Worm (Caenorhabditis elegans) whole organism, L3 larva: ENCODE data around the gene W09C2.8.

ENCODE experiments used
- R02D3.7 ChIP-seq: fragments of 150-350 bp; optimal IDR thresholded peaks from 2 replicates; lab custom pipeline; 2014; ENCODE audit warnings: missing biosample characterization, missing genetic modification characterization
- ceh-82 ChIP-seq: fragments of 150-350 bp; optimal IDR thresholded peaks from 2 replicates; lab custom pipeline; 2014; ENCODE audit warnings: missing biosample characterization, missing genetic modification characterization
- fos-1 ChIP-seq: fragments of 150-350 bp; optimal IDR thresholded peaks from 2 replicates; lab custom pipeline; 2014; ENCODE audit warnings: missing biosample characterization, missing genetic modification characterization
- lin-15B ChIP-seq: fragments of 150-350 bp; optimal IDR thresholded peaks from 2 replicates; lab custom pipeline; 2014; ENCODE audit warnings: missing biosample characterization, missing genetic modification characterization
- nfya-1 ChIP-seq: sonication (generic microtip); optimal IDR thresholded peaks from 2 replicates; lab custom pipeline; 2017; ENCODE audit warnings: missing genetic modification characterization, mild to moderate bottlenecking, missing compliant biosample characterization, antibody characterized with exemption, moderate library complexity; ENCODE audit not compliant: insufficient read depth
- nhr-11 ChIP-seq: fragments of 150-350 bp; optimal IDR thresholded peaks from 2 replicates; lab custom pipeline; 2014; ENCODE audit warnings: missing biosample characterization, missing genetic modification characterization
- nhr-12 ChIP-seq: fragments of 150-350 bp; optimal IDR thresholded peaks from 2 replicates; lab custom pipeline; 2014; ENCODE audit warnings: missing biosample characterization, missing genetic modification characterization
- nhr-237 ChIP-seq: fragments of 150-350 bp; optimal IDR thresholded peaks from 2 replicates; lab custom pipeline; 2014; ENCODE audit warnings: missing biosample characterization, missing genetic modification characterization
- nhr-76 ChIP-seq: fragments of 150-350 bp; sonication (generic microtip); optimal IDR thresholded peaks from 5 replicates; lab custom pipeline; 2014; ENCODE audit warnings: missing biosample characterization, missing genetic modification characterization
- pqm-1 ChIP-seq: fragments of 150-350 bp; optimal IDR thresholded peaks from 2 replicates; lab custom pipeline; 2017; ENCODE audit warnings: missing biosample characterization, missing genetic modification characterization, inconsistent platforms
- sea-2 ChIP-seq: fragments of 150-350 bp; sonication (generic microtip); optimal IDR thresholded peaks from 4 replicates; lab custom pipeline; 2014; ENCODE audit warnings: missing biosample characterization, missing genetic modification reagents, missing genetic modification characterization
- snpc-4 ChIP-seq: fragments of 150-350 bp; optimal IDR thresholded peaks from 2 replicates; lab custom pipeline; 2014; ENCODE audit warnings: missing biosample characterization, missing genetic modification characterization
- tbx-2 ChIP-seq: sonication (generic microtip); optimal IDR thresholded peaks from 2 replicates; lab custom pipeline; 2016; ENCODE audit warnings: mild to moderate bottlenecking, missing genetic modification characterization, missing compliant biosample characterization
- ztf-11 ChIP-seq: fragments of 150-350 bp; optimal IDR thresholded peaks from 2 replicates; lab custom pipeline; 2014; ENCODE audit warnings: missing biosample characterization, missing genetic modification characterization

- TF ChIP-seq pqm-1 (tag; lab: Kevin White, UChicago) = no peak
- no peak for TF ChIP-seq lin-15B (tag; lab: Kevin White, UChicago)
- no peak for TF ChIP-seq nhr-237 (tag; lab: Kevin White, UChicago)
- no peak for TF ChIP-seq ceh-82 (tag; lab: Kevin White, UChicago)
- no peak for TF ChIP-seq R02D3.7
- TF ChIP-seq snpc-4 (tag; lab: Kevin White, UChicago) = no peak
- no peak for TF ChIP-seq fos-1 (tag; lab: Kevin White, UChicago)
- TF ChIP-seq tbx-2 (tag; lab: Kevin White, UChicago) = no peak
- TF ChIP-seq sea-2 (GFP tag; lab: Kevin White, UChicago) = no peak
- TF ChIP-seq nhr-76 (tag; lab: Kevin White, UChicago) = no peak
- TF ChIP-seq nhr-11 (tag; lab: Kevin White, UChicago) = no peak
- TF ChIP-seq nfya-1 (tag; lab: Kevin White, UChicago) = no peak
- TF ChIP-seq ztf-11 = no peak
- no peak for TF ChIP-seq nhr-12
These were observed 42.9 kb upstream of the W09C2.8 start for ce11 chrIV:9667084-9667483.
